Fruit fly (Drosophila melanogaster): ENCODE data around the gene mRpS22.

DNA sequence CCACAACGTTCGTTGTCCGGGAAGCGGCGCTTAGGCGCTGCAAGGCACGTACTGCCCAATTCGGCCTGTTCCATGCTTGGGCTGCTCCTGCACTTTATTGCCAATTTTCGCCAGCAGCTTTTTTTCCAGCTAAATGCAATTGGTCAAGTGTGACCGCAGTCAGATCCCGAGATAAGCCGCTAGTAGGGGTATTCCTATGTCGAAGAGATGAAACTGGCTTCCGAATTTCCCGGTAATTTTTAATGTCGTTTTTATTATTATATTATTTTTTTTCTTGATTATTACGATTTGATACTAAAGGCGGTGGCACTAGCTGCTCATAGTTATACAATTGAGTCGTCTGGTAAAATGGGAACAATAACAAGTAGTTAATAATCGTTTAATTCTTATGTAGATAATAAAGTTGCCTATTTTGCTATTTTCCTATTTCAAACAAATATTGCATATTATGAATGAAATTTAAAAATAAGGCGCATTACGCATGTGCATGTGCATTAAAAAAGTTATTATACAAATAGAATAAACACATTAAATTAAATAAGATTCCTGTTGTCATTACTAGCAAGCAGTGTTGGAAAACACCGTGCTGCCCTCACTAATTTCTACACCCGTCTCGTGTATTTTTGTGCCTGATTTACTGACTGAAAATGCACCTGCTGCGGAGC, at the start of gene mRpS22, which contains the start of gene CG5003:
- TF ChIP-seq CG18764 (GFP tag; optimal IDR thresholded peaks at IDR 0.05) (no peak), Gug (GFP tag; IDR thresholded peaks at IDR 0.05) (peak; percentile 9; the same call in 2 of the 4 replicates), Bgb (GFP tag; IDR thresholded peaks at IDR 0.05; ENCODE audit: partially characterized antibody) (0 out of 2 replicates have a peak, but pooled peaks have one; percentile 37), CG15479 (GFP tag; optimal IDR thresholded peaks at IDR 0.05) (no peak), HLH54F (GFP tag; optimal IDR thresholded peaks at IDR 0.05) (peak; percentile 7), stwl (tag; optimal IDR thresholded peaks at IDR 0.05) (peak; percentile 34), jigr1 (GFP tag; IDR thresholded peaks at IDR 0.05) (no peak), ac (GFP tag; optimal IDR thresholded peaks at IDR 0.05) (no peak), pho (GFP tag; optimal IDR thresholded peaks at IDR 0.05) (peak; percentile 16), chif (GFP tag; optimal IDR thresholded peaks at IDR 0.05) (peak in 1 of 2 experiments; percentile 2)

Data from whole organism, embryonic.